Worm (Caenorhabditis elegans) whole organism, mixed stage, embryonic: ENCODE data around the gene thoc-1.

Experiments
- M03D4.4 ChIP-seq: sonication (generic microtip); optimal IDR thresholded peaks from 2 replicates; lab custom pipeline; 2017; ENCODE audit warnings: mild to moderate bottlenecking, missing genetic modification characterization, missing compliant biosample characterization
- bed-3 ChIP-seq: fragments of 200-800 bp; sonication (Bioruptor generic); optimal IDR thresholded peaks from 3 replicates; lab custom pipeline; 2018; ENCODE audit warnings: mild to moderate bottlenecking, missing genetic modification characterization, moderate library complexity, missing compliant biosample characterization
- blmp-1 ChIP-seq: fragments of 150-350 bp; optimal IDR thresholded peaks from 2 replicates; lab custom pipeline; 2014; ENCODE audit warnings: missing biosample characterization, missing genetic modification characterization
- ceh-39 ChIP-seq: fragments of 150-350 bp; optimal IDR thresholded peaks from 2 replicates; lab custom pipeline; 2014; ENCODE audit warnings: missing biosample characterization, missing genetic modification characterization
- ceh-43 ChIP-seq: fragments of 200-800 bp; sonication (Bioruptor generic); optimal IDR thresholded peaks from 2 replicates; lab custom pipeline; 2018; ENCODE audit warnings: mild to moderate bottlenecking, missing genetic modification characterization, moderate library complexity, missing compliant biosample characterization
- ceh-83 ChIP-seq: fragments of 200-800 bp; sonication (Bioruptor generic); optimal IDR thresholded peaks from 2 replicates; lab custom pipeline; 2018; ENCODE audit warnings: mild to moderate bottlenecking, missing genetic modification characterization, missing compliant biosample characterization
- ces-1 ChIP-seq: fragments of 150-350 bp; optimal IDR thresholded peaks from 2 replicates; lab custom pipeline; 2014; ENCODE audit warnings: missing biosample characterization, missing genetic modification reagents, missing genetic modification characterization
- cnd-1 ChIP-seq: fragments of 200-800 bp; sonication (Bioruptor generic); optimal IDR thresholded peaks from 2 replicates; lab custom pipeline; 2018; ENCODE audit warnings: mild to moderate bottlenecking, missing genetic modification characterization, missing compliant biosample characterization
- drap-1 ChIP-seq: fragments of 200-800 bp; sonication (Bioruptor generic); optimal IDR thresholded peaks from 3 replicates; lab custom pipeline; 2018; ENCODE audit warnings: mild to moderate bottlenecking, missing genetic modification characterization, missing compliant biosample characterization
- elt-1 ChIP-seq: sonication (generic microtip); optimal IDR thresholded peaks from 2 replicates; lab custom pipeline; 2017; ENCODE audit warnings: missing genetic modification characterization, mild to moderate bottlenecking, missing compliant biosample characterization, antibody characterized with exemption, moderate library complexity, borderline replicate concordance; ENCODE audit not compliant: insufficient read depth
- elt-3 ChIP-seq: fragments of 150-350 bp; optimal IDR thresholded peaks from 2 replicates; lab custom pipeline; 2014; ENCODE audit warnings: missing biosample characterization, missing genetic modification characterization
- flh-1 ChIP-seq: fragments of 200-800 bp; sonication (Bioruptor generic); optimal IDR thresholded peaks from 2 replicates; lab custom pipeline; 2018; ENCODE audit warnings: mild to moderate bottlenecking, missing genetic modification characterization, moderate library complexity, missing compliant biosample characterization
- ham-2 ChIP-seq: fragments of 200-800 bp; sonication (Bioruptor generic); optimal IDR thresholded peaks from 2 replicates; lab custom pipeline; 2018; ENCODE audit warnings: mild to moderate bottlenecking, missing genetic modification characterization, missing compliant biosample characterization
- hlh-1 ChIP-seq: fragments of 150-350 bp; optimal IDR thresholded peaks from 2 replicates; lab custom pipeline; 2014; ENCODE audit warnings: missing biosample characterization, missing genetic modification reagents, missing genetic modification characterization
- lin-32 ChIP-seq: fragments of 200-800 bp; sonication (Bioruptor generic); optimal IDR thresholded peaks from 2 replicates; lab custom pipeline; 2018; ENCODE audit warnings: mild to moderate bottlenecking, missing genetic modification characterization, missing compliant biosample characterization
- lsy-2 ChIP-seq: fragments of 150-350 bp; optimal IDR thresholded peaks from 2 replicates; lab custom pipeline; 2014; ENCODE audit warnings: missing biosample characterization, missing genetic modification characterization
- mab-5 ChIP-seq: fragments of 150-350 bp; optimal IDR thresholded peaks from 2 replicates; lab custom pipeline; 2014; ENCODE audit warnings: missing biosample characterization, missing genetic modification characterization
- mep-1 ChIP-seq: fragments of 150-350 bp; optimal IDR thresholded peaks from 2 replicates; lab custom pipeline; 2017; ENCODE audit warnings: missing biosample characterization, missing genetic modification reagents, missing genetic modification characterization, inconsistent platforms
- mls-2 ChIP-seq: sonication (generic microtip); optimal IDR thresholded peaks from 2 replicates; lab custom pipeline; 2016; ENCODE audit warnings: mild to moderate bottlenecking, missing genetic modification characterization, moderate library complexity, missing compliant biosample characterization
- nhr-12 ChIP-seq: fragments of 150-350 bp; optimal IDR thresholded peaks from 2 replicates; lab custom pipeline; 2014; ENCODE audit warnings: missing biosample characterization, missing genetic modification characterization
- nhr-2 ChIP-seq: fragments of 150-350 bp; optimal IDR thresholded peaks from 2 replicates; lab custom pipeline; 2014; ENCODE audit warnings: missing biosample characterization, missing genetic modification characterization
- nhr-237 ChIP-seq: fragments of 150-350 bp; optimal IDR thresholded peaks from 2 replicates; lab custom pipeline; 2014; ENCODE audit warnings: missing biosample characterization, missing genetic modification characterization
- nhr-28 ChIP-seq: fragments of 150-350 bp; optimal IDR thresholded peaks from 2 replicates; lab custom pipeline; 2014; ENCODE audit warnings: missing biosample characterization, missing genetic modification characterization
- nhr-76 ChIP-seq: sonication (generic microtip); optimal IDR thresholded peaks from 2 replicates; lab custom pipeline; 2017; ENCODE audit warnings: missing biosample characterization, missing genetic modification characterization
- pha-4 ChIP-seq: fragments of 150-350 bp; optimal IDR thresholded peaks from 2 replicates; lab custom pipeline; 2018; ENCODE audit warnings: missing biosample characterization, missing genetic modification reagents, missing genetic modification characterization
- sem-2 ChIP-seq: fragments of 200-800 bp; sonication (Bioruptor generic); optimal IDR thresholded peaks from 2 replicates; lab custom pipeline; 2018; ENCODE audit warnings: mild to moderate bottlenecking, missing genetic modification characterization, missing compliant biosample characterization
- sptf-1 ChIP-seq: sonication (generic microtip); optimal IDR thresholded peaks from 2 replicates; lab custom pipeline; 2017; ENCODE audit warnings: mild to moderate bottlenecking, missing genetic modification characterization, moderate library complexity, missing compliant biosample characterization
- tbx-8 ChIP-seq: fragments of 200-800 bp; sonication (Bioruptor generic); optimal IDR thresholded peaks from 2 replicates; lab custom pipeline; 2018; ENCODE audit warnings: mild to moderate bottlenecking, missing genetic modification characterization, moderate library complexity, missing compliant biosample characterization
- unc-120 ChIP-seq: sonication (generic microtip); optimal IDR thresholded peaks from 2 replicates; lab custom pipeline; 2017; ENCODE audit warnings: missing genetic modification characterization, missing compliant biosample characterization; ENCODE audit not compliant: poor library complexity, severe bottlenecking
- unc-39 ChIP-seq: fragments of 150-350 bp; optimal IDR thresholded peaks from 2 replicates; lab custom pipeline; 2014; ENCODE audit warnings: missing biosample characterization, missing genetic modification characterization
- unc-62 ChIP-seq: fragments of 150-350 bp; optimal IDR thresholded peaks from 2 replicates; lab custom pipeline; 2014; ENCODE audit warnings: missing biosample characterization, missing genetic modification reagents, missing genetic modification characterization
- zip-8 ChIP-seq: fragments of 150-350 bp; optimal IDR thresholded peaks from 2 replicates; lab custom pipeline; 2014; ENCODE audit warnings: missing biosample characterization, missing genetic modification characterization
- ztf-11 ChIP-seq: fragments of 150-350 bp; optimal IDR thresholded peaks from 2 replicates; lab custom pipeline; 2014; ENCODE audit warnings: missing biosample characterization, missing genetic modification characterization

thoc-1 gene

DNA sequence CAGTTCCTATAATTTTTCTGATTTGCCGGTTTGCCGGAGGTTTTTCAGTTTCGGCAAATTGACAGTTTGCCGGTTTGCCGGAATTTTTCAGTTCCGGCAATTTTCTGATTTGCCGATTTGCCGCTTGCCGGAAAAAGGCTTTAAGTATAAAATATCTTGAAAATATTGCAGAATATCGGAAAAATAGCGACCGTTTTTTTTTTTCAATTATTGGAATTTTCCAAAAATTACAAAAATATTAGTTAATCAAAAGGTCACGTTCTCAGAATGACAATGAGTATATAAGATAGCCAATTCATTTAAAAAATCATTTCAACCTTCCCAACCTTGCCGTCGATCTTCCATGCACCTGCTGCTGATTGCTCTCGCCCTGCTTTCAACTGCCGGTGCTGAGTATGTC lies 19.6 kb upstream of the thoc-1 start, which contains the start of gene T02H6.7:
T02H6.7 (plus strand) TSS at position 301 of the 400 bp plus-strand sequence.
- TF ChIP-seq lsy-2 (tag; lab: Kevin White, UChicago): no peak
- no peak for TF ChIP-seq mep-1 (tag; lab: Kevin White, UChicago)
- TF ChIP-seq nhr-76 (tag; lab: Kevin White, UChicago): no peak
- TF ChIP-seq ceh-83 (GFP tag; lab: Kevin White, UChicago): no peak
- no peak for TF ChIP-seq tbx-8 (GFP tag; lab: Kevin White, UChicago)
- TF ChIP-seq ceh-39 (tag; lab: Kevin White, UChicago): no peak
- TF ChIP-seq unc-39 (tag; lab: Kevin White, UChicago): no peak
- TF ChIP-seq mab-5 (tag; lab: Kevin White, UChicago): no peak
- no peak for TF ChIP-seq elt-3 (tag; lab: Kevin White, UChicago)
- TF ChIP-seq elt-1 (tag; lab: Kevin White, UChicago): no peak
- TF ChIP-seq nhr-237 (tag; lab: Kevin White, UChicago): no peak
- TF ChIP-seq sptf-1: no peak
- TF ChIP-seq nhr-2: no peak
- TF ChIP-seq zip-8 (tag; lab: Kevin White, UChicago): no peak
- no peak for TF ChIP-seq ces-1 (GFP tag; lab: Kevin White, UChicago)
- TF ChIP-seq lin-32 (GFP tag; lab: Kevin White, UChicago): no peak
- TF ChIP-seq hlh-1 (tag; lab: Kevin White, UChicago): no peak

DNA sequence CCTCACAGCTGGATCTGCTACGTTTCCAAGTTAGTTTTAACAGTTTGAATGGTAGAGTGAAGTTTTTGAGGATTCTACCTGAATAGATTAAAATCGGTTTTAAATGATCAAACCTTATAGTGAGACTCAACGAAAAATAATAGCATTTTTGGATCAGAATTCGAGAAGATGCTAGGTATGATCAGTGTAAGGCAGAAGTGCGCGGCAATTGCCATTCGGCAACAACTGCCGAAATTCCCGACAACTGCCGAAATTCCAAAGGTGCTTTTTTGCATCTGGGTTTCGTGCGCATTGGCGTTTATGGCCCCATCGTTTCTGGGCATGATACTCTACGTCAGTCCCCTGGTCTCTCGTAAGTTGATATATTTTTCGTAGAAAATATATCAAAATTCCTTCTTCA lies 18.4 kb upstream of the thoc-1 start, which contains the start of gene T02H6.6:
T02H6.6 (plus strand) TSS at position 301 of the 400 bp plus-strand sequence.
- peak; percentile 63 for TF ChIP-seq hlh-1 (tag; lab: Kevin White, UChicago)
- no peak for TF ChIP-seq elt-1 (tag; lab: Kevin White, UChicago)

DNA sequence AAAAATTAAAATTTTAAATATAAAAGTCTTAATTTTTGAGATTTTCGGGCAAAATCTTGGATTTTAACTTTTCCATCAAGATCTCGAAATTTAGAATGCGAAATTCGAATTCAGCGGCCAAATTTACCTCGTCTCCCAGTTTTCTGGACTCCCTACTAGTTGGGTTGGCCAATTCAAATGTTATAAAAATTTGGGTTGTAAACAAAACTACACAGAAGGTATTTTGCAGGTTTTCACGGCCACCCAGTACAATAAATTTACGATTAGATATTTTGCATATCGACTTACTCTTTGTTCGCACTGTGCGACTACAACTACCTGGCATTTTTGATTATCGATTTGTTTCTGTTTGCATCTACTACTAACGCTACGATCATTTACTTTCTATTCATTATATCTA lies 17.1 kb upstream of the thoc-1 start, which contains the start of gene T02H6.5:
T02H6.5 (plus strand) TSS at position 301 of the 400 bp plus-strand sequence.
- no peak for TF ChIP-seq zip-8 (tag; lab: Kevin White, UChicago)
- TF ChIP-seq nhr-76 (tag; lab: Kevin White, UChicago): no peak
- TF ChIP-seq mab-5 (tag; lab: Kevin White, UChicago): no peak
- no peak for TF ChIP-seq ztf-11
- no peak for TF ChIP-seq ham-2 (GFP tag; lab: Kevin White, UChicago)
- TF ChIP-seq pha-4 (tag; lab: Kevin White, UChicago): no peak
- TF ChIP-seq sptf-1: no peak
- no peak for TF ChIP-seq M03D4.4
- TF ChIP-seq flh-1 (GFP tag; lab: Kevin White, UChicago): no peak
- no peak for TF ChIP-seq elt-3 (tag; lab: Kevin White, UChicago)
- no peak for TF ChIP-seq nhr-28 (tag; lab: Kevin White, UChicago)
- no peak for TF ChIP-seq bed-3 (GFP tag; lab: Kevin White, UChicago)
- TF ChIP-seq blmp-1 (tag; lab: Kevin White, UChicago): no peak
- no peak for TF ChIP-seq ces-1 (GFP tag; lab: Kevin White, UChicago)
- TF ChIP-seq drap-1 (GFP tag; lab: Kevin White, UChicago): no peak
- TF ChIP-seq lin-32 (GFP tag; lab: Kevin White, UChicago): no peak
- no peak for TF ChIP-seq sem-2 (GFP tag; lab: Kevin White, UChicago)
- TF ChIP-seq cnd-1 (tag; lab: Kevin White, UChicago): no peak
- no peak for TF ChIP-seq unc-120 (tag; lab: Kevin White, UChicago)
- no peak for TF ChIP-seq ceh-39 (tag; lab: Kevin White, UChicago)

ce11 chrII:689749-690148 lies 12.2 kb upstream of the thoc-1 start, which contains the start of gene T02H6.4:
T02H6.4 (plus strand) TSS chrII:690049.
- TF ChIP-seq nhr-12 (tag; lab: Kevin White, UChicago) (no peak), nhr-237 (tag; lab: Kevin White, UChicago) (no peak), ceh-43 (no peak), blmp-1 (tag; lab: Kevin White, UChicago) (no peak), hlh-1 (tag; lab: Kevin White, UChicago) (no peak), mls-2 (tag; lab: Kevin White, UChicago) (no peak), elt-3 (tag; lab: Kevin White, UChicago) (no peak), unc-62 (GFP tag; lab: Kevin White, UChicago) (no peak), mab-5 (tag; lab: Kevin White, UChicago) (no peak), sem-2 (GFP tag; lab: Kevin White, UChicago) (no peak), flh-1 (GFP tag; lab: Kevin White, UChicago) (no peak), drap-1 (GFP tag; lab: Kevin White, UChicago) (no peak), ztf-11 (no peak), mep-1 (tag; lab: Kevin White, UChicago) (no peak), tbx-8 (GFP tag; lab: Kevin White, UChicago) (no peak), ham-2 (GFP tag; lab: Kevin White, UChicago) (no peak), M03D4.4 (no peak), ces-1 (GFP tag; lab: Kevin White, UChicago) (no peak), zip-8 (tag; lab: Kevin White, UChicago) (no peak), nhr-76 (tag; lab: Kevin White, UChicago) (no peak)
